Worm (Caenorhabditis elegans): ENCODE results near the gene ZK546.4.
"Not testable (repeated sequence)": the region's sequence is repeated elsewhere in the genome, so short reads cannot be mapped to it uniquely, and the experiment has no call there.

Gene ZK546.4

DNA sequence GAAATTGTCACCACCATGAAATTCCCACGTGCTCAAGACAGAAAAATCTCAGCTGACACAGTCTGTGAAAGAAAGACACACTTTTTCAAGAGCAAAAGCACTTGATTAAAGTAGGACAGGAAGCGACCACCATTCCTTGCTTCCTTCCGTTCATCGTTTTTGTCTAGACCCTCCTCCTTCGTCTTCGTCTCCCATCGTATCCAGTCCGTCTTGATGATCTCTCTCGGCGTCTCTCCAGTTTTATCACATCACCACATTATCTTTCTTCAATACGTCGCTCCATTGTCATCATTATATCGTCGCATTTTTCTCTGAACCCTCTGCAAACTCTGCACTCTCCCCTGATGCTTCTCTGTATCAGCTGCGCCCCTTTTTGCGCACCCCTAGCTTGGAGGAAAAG lies 29.7 kb upstream of the ZK546.4 start (continued):
- TF ChIP-seq ztf-11 (tag; optimal IDR thresholded peaks at IDR 0.05) (no peak), skn-1 (tag; optimal IDR thresholded peaks at IDR 0.05) (no peak), lin-13 (GFP tag; optimal IDR thresholded peaks at IDR 0.05) (no peak), alr-1 (tag; optimal IDR thresholded peaks at IDR 0.05) (no peak), nhr-77 (tag; optimal IDR thresholded peaks at IDR 0.05) (no peak), nhr-6 (tag; optimal IDR thresholded peaks at IDR 0.05) (no peak), sma-9 (GFP tag; optimal IDR thresholded peaks at IDR 0.05) (peak; percentile 25), sma-9 (tag; optimal IDR thresholded peaks at IDR 0.05) (no peak)

DNA sequence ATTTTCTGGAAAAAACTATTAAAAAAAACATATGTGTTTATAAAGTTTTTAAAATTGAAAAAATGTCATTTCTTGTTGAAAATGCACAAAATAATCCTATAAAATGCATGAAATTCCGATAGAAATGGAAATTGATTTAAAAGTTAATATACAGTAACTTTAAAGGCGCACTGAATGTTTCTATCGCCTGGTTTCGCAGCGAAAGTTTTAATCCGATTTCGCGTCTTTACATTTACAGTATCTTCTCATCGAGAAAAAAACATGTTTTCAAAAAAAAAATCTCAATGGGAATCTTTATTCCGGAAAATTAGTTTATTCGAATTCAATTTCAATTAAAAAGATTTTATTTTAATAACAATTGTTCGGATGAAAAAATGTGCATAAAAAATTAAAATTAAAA lies 23.6 kb upstream of the ZK546.4 start, which contains the start of gene R05F9.11:
Gene R05F9.11, minus strand, starts transcription at position 5 of the 400 bp plus-strand sequence.
- TF ChIP-seq ztf-4 (tag; optimal IDR thresholded peaks at IDR 0.05) (no peak), gmeb-1 (tag; optimal IDR thresholded peaks at IDR 0.05) (no peak), C34F6.9 (tag; optimal IDR thresholded peaks at IDR 0.05) (no peak), ama-1 (optimal IDR thresholded peaks at IDR 0.05) (no peak), sma-9 (GFP tag; optimal IDR thresholded peaks at IDR 0.05) (no peak), sma-9 (tag; optimal IDR thresholded peaks at IDR 0.05) (no peak), sem-4 (tag; optimal IDR thresholded peaks at IDR 0.05) (no peak), nhr-77 (tag; optimal IDR thresholded peaks at IDR 0.05) (no peak), zag-1 (tag; optimal IDR thresholded peaks at IDR 0.05) (no peak), ztf-11 (tag; optimal IDR thresholded peaks at IDR 0.05) (no peak), lsy-2 (tag; optimal IDR thresholded peaks at IDR 0.05) (no peak), aly-2 (tag; optimal IDR thresholded peaks at IDR 0.05) (no peak), nhr-23 (tag; optimal IDR thresholded peaks at IDR 0.05) (no peak), lin-11 (tag; optimal IDR thresholded peaks at IDR 0.05) (no peak), nhr-11 (tag; optimal IDR thresholded peaks at IDR 0.05) (no peak), nhr-25 (tag; optimal IDR thresholded peaks at IDR 0.05) (no peak), peb-1 (tag; optimal IDR thresholded peaks at IDR 0.05) (no peak), blmp-1 (tag; optimal IDR thresholded peaks at IDR 0.05; ENCODE audit: insufficient read depth) (no peak), nhr-10 (tag; optimal IDR thresholded peaks at IDR 0.05) (no peak)

DNA sequence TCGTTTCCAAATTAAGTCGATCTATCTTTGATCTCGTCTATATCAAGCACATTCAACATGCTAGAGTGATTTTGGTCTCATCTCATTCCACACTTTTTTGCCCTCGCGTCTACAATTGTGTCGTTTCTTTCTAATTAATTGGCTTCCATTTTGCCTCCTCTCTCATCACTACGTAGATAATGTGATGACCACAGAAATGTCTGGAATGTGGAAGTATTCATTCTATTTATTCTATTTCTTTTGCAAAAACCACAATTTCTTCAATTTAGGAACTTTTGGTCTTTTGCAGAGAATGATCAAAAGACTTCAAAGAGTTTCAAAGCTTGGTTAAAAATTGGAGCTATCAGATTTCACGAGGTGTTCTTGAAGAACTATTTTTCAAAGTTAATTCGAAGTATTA lies 22.3 kb upstream of the ZK546.4 start:
- no peak for TF ChIP-seq C34F6.9 (tag; optimal IDR thresholded peaks at IDR 0.05)
- no peak for TF ChIP-seq snpc-4 (tag; optimal IDR thresholded peaks at IDR 0.05)
- no peak for TF ChIP-seq lin-13 (GFP tag; optimal IDR thresholded peaks at IDR 0.05)
- TF ChIP-seq nhr-23 (tag; optimal IDR thresholded peaks at IDR 0.05), result no peak
- TF ChIP-seq nhr-77 (tag; optimal IDR thresholded peaks at IDR 0.05), result no peak
- no peak for TF ChIP-seq sem-4 (tag; optimal IDR thresholded peaks at IDR 0.05)
- no peak for TF ChIP-seq fos-1 (tag; optimal IDR thresholded peaks at IDR 0.05)
- TF ChIP-seq elt-3 (tag; optimal IDR thresholded peaks at IDR 0.05), result no peak
- TF ChIP-seq nhr-129 (tag; optimal IDR thresholded peaks at IDR 0.05), result no peak
- TF ChIP-seq Y55F3AM.14 (GFP tag; optimal IDR thresholded peaks at IDR 0.05), result no peak
- TF ChIP-seq lin-39 (tag; optimal IDR thresholded peaks at IDR 0.05), result no peak
- no peak for TF ChIP-seq peb-1 (tag; optimal IDR thresholded peaks at IDR 0.05)
- TF ChIP-seq gmeb-1 (tag; optimal IDR thresholded peaks at IDR 0.05), result no peak
- no peak for TF ChIP-seq crh-2 (tag; optimal IDR thresholded peaks at IDR 0.05)
- TF ChIP-seq nhr-25 (tag; optimal IDR thresholded peaks at IDR 0.05), result no peak

DNA sequence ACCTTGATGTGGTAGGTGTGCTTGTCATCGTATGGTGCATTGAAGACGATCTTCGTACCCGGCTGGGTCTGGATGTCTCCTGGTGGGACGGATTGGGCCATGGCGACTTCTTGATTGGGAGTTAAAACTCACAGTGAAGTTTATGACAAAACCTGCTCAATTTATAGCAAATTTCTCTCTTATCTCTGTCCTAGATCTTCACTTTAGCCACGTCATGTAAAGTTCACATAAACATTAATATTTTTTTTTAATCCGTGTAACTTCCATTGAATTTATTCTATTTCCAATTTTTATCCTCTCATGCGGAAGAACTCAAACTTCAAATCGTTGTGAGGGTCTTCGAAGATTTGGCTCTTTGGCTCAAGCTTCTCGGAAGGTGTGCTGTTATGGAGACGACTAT lies 21.4 kb upstream of the ZK546.4 start, which contains the start of gene msp-31:
Gene msp-31, minus strand, starts transcription at position 101 of the 400 bp plus-strand sequence.
- not testable (repeated sequence) for TF ChIP-seq ZK546.5, C34F6.9, fos-1 (tag; optimal IDR thresholded peaks at IDR 0.05)

DNA sequence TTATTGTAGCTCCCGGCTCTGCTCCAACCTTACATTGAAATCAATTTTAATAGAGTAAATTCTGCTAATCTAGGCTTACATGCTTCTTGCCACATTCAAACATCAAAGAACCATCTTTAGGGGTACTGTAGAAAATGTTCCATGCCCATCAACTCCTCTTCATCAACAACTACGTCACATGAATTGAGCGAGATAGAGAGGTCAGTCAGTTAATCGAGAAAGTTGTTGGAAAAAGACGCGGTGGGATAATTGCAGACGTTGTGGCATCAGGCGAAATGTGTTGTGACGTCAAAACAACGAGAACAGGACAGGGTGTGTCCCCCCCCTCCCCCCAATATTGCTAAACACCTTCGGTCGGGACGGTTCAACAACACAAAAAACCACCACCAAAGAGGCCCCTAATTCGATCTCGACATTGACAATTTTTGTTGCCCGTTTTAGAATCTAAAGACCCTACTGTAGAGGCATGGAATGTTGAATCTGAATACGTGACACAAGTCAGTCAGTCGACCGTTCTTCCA lies 19.3 kb upstream of the ZK546.4 start:
- no peak for TF ChIP-seq lin-13 (GFP tag; optimal IDR thresholded peaks at IDR 0.05)
- peak; percentile 3 for TF ChIP-seq sma-9 (GFP tag; optimal IDR thresholded peaks at IDR 0.05)
- no peak for TF ChIP-seq sma-9 (tag; optimal IDR thresholded peaks at IDR 0.05)
- no peak for TF ChIP-seq nhr-10 (tag; optimal IDR thresholded peaks at IDR 0.05)
- TF ChIP-seq unc-62 (GFP tag; optimal IDR thresholded peaks at IDR 0.05), result no peak
- TF ChIP-seq nhr-21 (tag; optimal IDR thresholded peaks at IDR 0.05), result no peak
- TF ChIP-seq nhr-25 (tag; optimal IDR thresholded peaks at IDR 0.05), result peak; percentile 43
- no peak for TF ChIP-seq nhr-11 (tag; optimal IDR thresholded peaks at IDR 0.05)
- TF ChIP-seq sma-3 (GFP tag; optimal IDR thresholded peaks at IDR 0.05), result peak; percentile 65
- TF ChIP-seq unc-39 (tag; optimal IDR thresholded peaks at IDR 0.05), result no peak
- no peak for TF ChIP-seq nhr-23 (tag; optimal IDR thresholded peaks at IDR 0.05)
- TF ChIP-seq R02D3.7 (tag; optimal IDR thresholded peaks at IDR 0.05), result no peak
- TF ChIP-seq lin-39 (tag; optimal IDR thresholded peaks at IDR 0.05), result no peak
- TF ChIP-seq lsy-2 (tag; optimal IDR thresholded peaks at IDR 0.05), result no peak
